Fruit fly (Drosophila melanogaster) whole organism, prepupa: ENCODE results near the gene fru.

Experiments used
- CG16779 ChIP-seq: fragments of 200-800 bp; sonication (Bioruptor generic); optimal IDR thresholded peaks from 3 replicates; lab custom pipeline; 2017; ENCODE audit warnings: missing biosample characterization, mild to moderate bottlenecking, missing genetic modification characterization
- CG3032 ChIP-seq: fragments of 200-800 bp; optimal IDR thresholded peaks from 2 replicates; lab custom pipeline; 2019; ENCODE audit warnings: missing biosample characterization, mild to moderate bottlenecking, missing genetic modification characterization, moderate library complexity
- CG32006 ChIP-seq: fragments of 200-800 bp; sonication (Bioruptor generic); optimal IDR thresholded peaks from 3 replicates; lab custom pipeline; 2017; ENCODE audit warnings: missing biosample characterization, mild to moderate bottlenecking, missing genetic modification characterization
- CG3919 ChIP-seq: fragments of 200-800 bp; sonication (Bioruptor generic); optimal IDR thresholded peaks from 3 replicates; lab custom pipeline; 2016; ENCODE audit warnings: missing biosample characterization, missing genetic modification characterization
- CG6163 ChIP-seq: fragments of 200-800 bp; sonication (Bioruptor generic); IDR thresholded peaks from 3 replicates; pipeline ENCODE4 v1.3.6; 2022; ENCODE audit warnings: missing biosample characterization, missing genetic modification characterization
- CG6808 ChIP-seq: fragments of 200-800 bp; sonication (Bioruptor generic); optimal IDR thresholded peaks from 3 replicates; lab custom pipeline; 2017; ENCODE audit warnings: missing biosample characterization, missing genetic modification characterization, mild to moderate bottlenecking, moderate library complexity, missing genetic modification reagents
- CG8119 ChIP-seq: fragments of 200-800 bp; sonication (Bioruptor generic); IDR thresholded peaks from 3 replicates; pipeline ENCODE4 v1.3.6; 2022; ENCODE audit warnings: missing biosample characterization, missing genetic modification characterization
- CG8632 ChIP-seq: fragments of 200-800 bp; sonication (Bioruptor generic); optimal IDR thresholded peaks from 3 replicates; lab custom pipeline; 2016; ENCODE audit warnings: missing biosample characterization, missing genetic modification characterization
- Eip75B ChIP-seq: fragments of 200-800 bp; sonication (Bioruptor generic); optimal IDR thresholded peaks from 3 replicates; lab custom pipeline; 2016; ENCODE audit warnings: missing biosample characterization, missing genetic modification characterization
- Gug ChIP-seq: fragments of 200-800 bp; sonication (Bioruptor generic); IDR thresholded peaks from 2 replicates; pipeline ENCODE4 v1.3.6; 2022; ENCODE audit warnings: missing biosample characterization, missing genetic modification characterization
- Hr4 ChIP-seq: fragments of 200-800 bp; sonication (Bioruptor generic); optimal IDR thresholded peaks from 3 replicates; lab custom pipeline; 2016; ENCODE audit warnings: missing biosample characterization, missing genetic modification characterization
- OdsH ChIP-seq: fragments of 200-800 bp; sonication (Bioruptor generic); optimal IDR thresholded peaks from 3 replicates; lab custom pipeline; 2016; ENCODE audit warnings: missing biosample characterization, missing genetic modification characterization
- Sox14 ChIP-seq: fragments of 200-800 bp; sonication (Bioruptor generic); optimal IDR thresholded peaks from 3 replicates; lab custom pipeline; 2016; ENCODE audit warnings: missing biosample characterization, missing genetic modification characterization

DNA sequence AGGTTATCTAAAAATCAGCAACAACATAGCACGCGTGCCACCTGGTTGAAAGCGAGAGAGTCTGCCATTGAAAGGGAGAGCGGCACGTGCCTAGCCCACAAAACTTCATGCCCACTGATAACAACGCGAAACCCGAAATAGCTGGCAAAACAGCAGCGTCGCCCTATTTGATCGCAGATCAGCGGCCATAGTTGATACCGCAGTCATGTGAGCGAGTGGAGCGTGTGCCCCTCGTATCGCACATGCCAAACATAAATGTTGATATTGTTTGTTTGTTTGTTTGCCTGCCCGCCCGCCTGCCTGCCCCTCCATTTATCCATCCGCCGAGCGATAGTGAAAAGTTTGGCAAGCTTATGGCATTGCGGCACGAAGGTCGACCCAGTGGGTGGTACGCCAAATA is 112.5 kb downstream of the fru start:
- TF ChIP-seq CG8632 (GFP tag; lab: Kevin White, UChicago) = no peak
- TF ChIP-seq Eip75B (GFP tag; lab: Kevin White, UChicago) = no peak
- no peak for TF ChIP-seq OdsH (GFP tag; lab: Kevin White, UChicago)
- no peak for TF ChIP-seq Gug (GFP tag; lab: Robert Waterston, UW)
- TF ChIP-seq CG32006 = no peak
- no peak for TF ChIP-seq CG6163 (GFP tag; lab: Robert Waterston, UW)
- TF ChIP-seq CG3919 = no peak
- no peak for TF ChIP-seq CG3032 (tag; lab: Kevin White, UChicago)
- no peak for TF ChIP-seq Sox14
- TF ChIP-seq CG6808 (GFP tag; lab: Kevin White, UChicago) = no peak
- no peak for TF ChIP-seq CG16779 (tag; lab: Kevin White, UChicago)
- no peak for TF ChIP-seq Hr4 (GFP tag; lab: Kevin White, UChicago)
- no peak for TF ChIP-seq CG8119 (GFP tag; lab: Robert Waterston, UW)
